Fruit fly (Drosophila melanogaster): ENCODE data around the gene ACXE.
A peak's percentile ranks its signal among the peaks of the same experiment; 100 is the strongest.

Gene ACXE

DNA sequence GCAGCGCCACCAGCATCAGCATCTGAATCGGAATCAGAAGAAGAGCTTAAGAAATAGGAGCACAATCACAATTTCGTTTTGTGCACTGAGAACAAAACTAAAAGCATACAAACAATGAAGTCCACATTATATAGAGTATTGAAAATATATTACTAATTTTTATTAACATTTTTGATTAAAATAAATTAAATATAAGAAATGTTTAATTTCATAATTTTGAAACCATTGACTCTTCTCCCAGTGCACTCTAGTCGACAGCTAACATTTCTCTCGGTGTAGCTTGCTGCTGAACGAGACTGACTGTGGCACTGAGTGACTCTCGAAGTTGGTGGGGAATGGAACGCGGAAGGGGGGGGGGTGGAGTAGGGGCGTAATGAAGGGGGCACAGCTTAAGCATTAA is 25.3 kb downstream of the ACXE start (continued):
- TF ChIP-seq Tbp (GFP tag; optimal IDR thresholded peaks at IDR 0.05) = no peak
- TF ChIP-seq PHDP (tag; optimal IDR thresholded peaks at IDR 0.05) = peak; percentile 38
- TF ChIP-seq Hmr (GFP tag; optimal IDR thresholded peaks at IDR 0.05) = peak; percentile 34
- TF ChIP-seq D19B (GFP tag; optimal IDR thresholded peaks at IDR 0.05) = no peak
- TF ChIP-seq Gug (GFP tag; IDR thresholded peaks at IDR 0.05) = 0 out of 4 replicates have a peak, but pooled peaks have one; percentile 14
- TF ChIP-seq Atf-2 (GFP tag; optimal IDR thresholded peaks at IDR 0.05) = no peak
- no peak for TF ChIP-seq CG6854 (GFP tag; optimal IDR thresholded peaks at IDR 0.05)
- TF ChIP-seq bigmax (GFP tag; optimal IDR thresholded peaks at IDR 0.05) = no peak
- no peak for TF ChIP-seq CG13624 (GFP tag; optimal IDR thresholded peaks at IDR 0.05)
- TF ChIP-seq CG4854 (GFP tag; optimal IDR thresholded peaks at IDR 0.05) = no peak
- TF ChIP-seq CG1647 (GFP tag; optimal IDR thresholded peaks at IDR 0.05) = no peak
- TF ChIP-seq Asciz (GFP tag; optimal IDR thresholded peaks at IDR 0.05) = no peak
- no peak for TF ChIP-seq Deaf1 (tag; optimal IDR thresholded peaks at IDR 0.05)
- TF ChIP-seq Stat92E (GFP tag; optimal IDR thresholded peaks at IDR 0.05) = no peak
- TF ChIP-seq CG17361 (GFP tag; IDR thresholded peaks at IDR 0.05) = no peak
- no peak for TF ChIP-seq CG2712 (tag; optimal IDR thresholded peaks at IDR 0.05)
- TF ChIP-seq zf30C (GFP tag; optimal IDR thresholded peaks at IDR 0.05) = no peak
- TF ChIP-seq B-H2 (GFP tag; optimal IDR thresholded peaks at IDR 0.05) = no peak
- peak; percentile 13 for TF ChIP-seq Oli (tag; optimal IDR thresholded peaks at IDR 0.05)
- TF ChIP-seq CG12104 (GFP tag; optimal IDR thresholded peaks at IDR 0.05) = no peak
- no peak for TF ChIP-seq pzg (GFP tag; optimal IDR thresholded peaks at IDR 0.05)
- TF ChIP-seq CG14441 (GFP tag; IDR thresholded peaks at IDR 0.05) = peak; percentile 13; the same call in 1 of the 2 replicates
- TF ChIP-seq TFAM (GFP tag; optimal IDR thresholded peaks at IDR 0.05) = no peak
- no peak for TF ChIP-seq ato (GFP tag; IDR thresholded peaks at IDR 0.05; ENCODE audit: partially characterized antibody)
- no peak for TF ChIP-seq Camta (GFP tag; optimal IDR thresholded peaks at IDR 0.05)
- TF ChIP-seq zfh2 (GFP tag; optimal IDR thresholded peaks at IDR 0.05) = no peak
- no peak for TF ChIP-seq sens (GFP tag)
- TF ChIP-seq Atf3 (GFP tag; optimal IDR thresholded peaks at IDR 0.05) = no peak
- no peak for TF ChIP-seq prd (optimal IDR thresholded peaks at IDR 0.05)
- peak; percentile 22; the same call in 1 of the 3 replicates for TF ChIP-seq prd (GFP tag; IDR thresholded peaks at IDR 0.05)
- no peak for TF ChIP-seq Usf (GFP tag; optimal IDR thresholded peaks at IDR 0.05)
- peak; percentile 1 for TF ChIP-seq CG13424 (tag; optimal IDR thresholded peaks at IDR 0.05)
- no peak for TF ChIP-seq lmd (GFP tag; IDR thresholded peaks at IDR 0.05)
- TF ChIP-seq CG3065 (GFP tag; optimal IDR thresholded peaks at IDR 0.05) = no peak
- TF ChIP-seq CG3281 (GFP tag; optimal IDR thresholded peaks at IDR 0.05) = peak; percentile 25
- no peak for TF ChIP-seq gcm (GFP tag; optimal IDR thresholded peaks at IDR 0.05)
- no peak for TF ChIP-seq abd-A (tag; optimal IDR thresholded peaks at IDR 0.05)
- TF ChIP-seq CG14965 (GFP tag; optimal IDR thresholded peaks at IDR 0.05; ENCODE audit: borderline replicate concordance) = no peak
- peak; percentile 30 for TF ChIP-seq Xbp1 (GFP tag; optimal IDR thresholded peaks at IDR 0.05)
- TF ChIP-seq CG11456 (GFP tag; IDR thresholded peaks at IDR 0.05) = no peak
- no peak for TF ChIP-seq chif (GFP tag; optimal IDR thresholded peaks at IDR 0.05)
- no peak for TF ChIP-seq B-H1 (GFP tag; IDR thresholded peaks at IDR 0.05)
- TF ChIP-seq E2f1 (GFP tag; IDR thresholded peaks at IDR 0.05) = no peak
- 0 out of 2 replicates have a peak, but pooled peaks have one; percentile 19 for TF ChIP-seq CG11696 (GFP tag; IDR thresholded peaks at IDR 0.05)
- no peak for TF ChIP-seq CG7987 (GFP tag; optimal IDR thresholded peaks at IDR 0.05)
- TF ChIP-seq pnt (GFP tag; optimal IDR thresholded peaks at IDR 0.05) = no peak
- TF ChIP-seq wdn (GFP tag; IDR thresholded peaks at IDR 0.05) = no peak
- no peak for TF ChIP-seq luna (GFP tag; optimal IDR thresholded peaks at IDR 0.05)
- TF ChIP-seq D (optimal IDR thresholded peaks at IDR 0.05) = no peak
- no peak for TF ChIP-seq D (GFP tag; optimal IDR thresholded peaks at IDR 0.05)
- no peak for TF ChIP-seq fru (optimal IDR thresholded peaks at IDR 0.05)
- no peak for TF ChIP-seq CG32532 (GFP tag; IDR thresholded peaks at IDR 0.05)
- TF ChIP-seq slp2 (GFP tag; optimal IDR thresholded peaks at IDR 0.05) = no peak

All from whole organism, embryonic.